Worm (Caenorhabditis elegans) whole organism, L1 larva: ENCODE measurements around the gene pck-1.

Experiments used
- C04F5.9 ChIP-seq: sonication (generic microtip); optimal IDR thresholded peaks from 2 replicates; lab custom pipeline; 2016; ENCODE audit warnings: missing genetic modification characterization, missing compliant biosample characterization
- C34B4.2 ChIP-seq: sonication (generic microtip); optimal IDR thresholded peaks from 2 replicates; lab custom pipeline; 2017; ENCODE audit warnings: mild to moderate bottlenecking, missing genetic modification characterization, missing compliant biosample characterization
- F16B12.6 ChIP-seq: fragments of 150-350 bp; optimal IDR thresholded peaks from 2 replicates; lab custom pipeline; 2014; ENCODE audit warnings: missing biosample characterization, missing genetic modification characterization
- Y116A8C.19 ChIP-seq: sonication (generic microtip); optimal IDR thresholded peaks from 2 replicates; lab custom pipeline; 2016; ENCODE audit warnings: missing compliant biosample characterization, missing genetic modification characterization, borderline replicate concordance
- aha-1 ChIP-seq: fragments of 150-350 bp; optimal IDR thresholded peaks from 2 replicates; lab custom pipeline; 2014; ENCODE audit warnings: missing biosample characterization, missing genetic modification characterization
- aly-2 ChIP-seq: fragments of 150-350 bp; optimal IDR thresholded peaks from 2 replicates; lab custom pipeline; 2014; ENCODE audit warnings: missing biosample characterization, missing genetic modification characterization
- ceh-63 ChIP-seq: fragments of 200-800 bp; sonication (Bioruptor generic); optimal IDR thresholded peaks from 2 replicates; lab custom pipeline; 2018; ENCODE audit warnings: mild to moderate bottlenecking, missing genetic modification characterization, missing compliant biosample characterization
- ceh-8 ChIP-seq: fragments of 200-800 bp; sonication (Bioruptor generic); optimal IDR thresholded peaks from 2 replicates; lab custom pipeline; 2018; ENCODE audit warnings: mild to moderate bottlenecking, missing genetic modification characterization, moderate library complexity, missing compliant biosample characterization
- ces-1 ChIP-seq: fragments of 150-350 bp; optimal IDR thresholded peaks from 2 replicates; lab custom pipeline; 2014; ENCODE audit warnings: missing biosample characterization, missing genetic modification reagents, missing genetic modification characterization
- dsc-1 ChIP-seq: sonication (generic microtip); optimal IDR thresholded peaks from 2 replicates; lab custom pipeline; 2016; ENCODE audit warnings: mild to moderate bottlenecking, missing genetic modification characterization, missing compliant biosample characterization
- efl-3 ChIP-seq: fragments of 200-800 bp; sonication (Bioruptor generic); optimal IDR thresholded peaks from 2 replicates; lab custom pipeline; 2018; ENCODE audit warnings: mild to moderate bottlenecking, missing genetic modification characterization, missing compliant biosample characterization
- egl-13 ChIP-seq: sonication (generic microtip); optimal IDR thresholded peaks from 2 replicates; lab custom pipeline; 2016; ENCODE audit warnings: missing genotype, missing genetic modification reagents, missing genetic modification characterization, missing compliant biosample characterization
- egl-27 ChIP-seq, 2 experiments: fragments of 150-350 bp in 1 of 2; sonication (generic microtip); optimal IDR thresholded peaks; 3 replicates each; lab custom pipeline; 2017 to 2018; ENCODE audit warnings: missing biosample characterization in 2 of 2, missing genetic modification characterization in 2 of 2, missing genetic modification reagents in 2 of 2
- fkh-10 ChIP-seq: sonication (generic microtip); optimal IDR thresholded peaks from 2 replicates; lab custom pipeline; 2017; ENCODE audit warnings: missing biosample characterization, missing genetic modification reagents, missing genetic modification characterization
- fkh-8 ChIP-seq: sonication (generic microtip); optimal IDR thresholded peaks from 2 replicates; lab custom pipeline; 2016; ENCODE audit warnings: mild to moderate bottlenecking, missing genetic modification characterization, missing compliant biosample characterization
- hlh-17 ChIP-seq: fragments of 200-800 bp; sonication (Bioruptor generic); optimal IDR thresholded peaks from 2 replicates; lab custom pipeline; 2018; ENCODE audit warnings: missing genetic modification characterization, mild to moderate bottlenecking, missing compliant biosample characterization, moderate library complexity, borderline replicate concordance
- hpl-2 ChIP-seq: fragments of 150-350 bp; optimal IDR thresholded peaks from 2 replicates; lab custom pipeline; 2014; ENCODE audit warnings: missing biosample characterization, missing genetic modification reagents, missing genetic modification characterization
- jun-1 ChIP-seq: fragments of 150-350 bp; optimal IDR thresholded peaks from 2 replicates; lab custom pipeline; 2014; ENCODE audit warnings: missing biosample characterization, missing genetic modification reagents, missing genetic modification characterization
- lin-13 ChIP-seq: fragments of 150-350 bp; optimal IDR thresholded peaks from 2 replicates; lab custom pipeline; 2014; ENCODE audit warnings: missing biosample characterization, missing genetic modification reagents, missing genetic modification characterization
- lin-14 ChIP-seq: fragments of 200-800 bp; sonication (Bioruptor generic); optimal IDR thresholded peaks from 2 replicates; lab custom pipeline; 2018; ENCODE audit warnings: mild to moderate bottlenecking, missing genetic modification characterization, moderate library complexity, missing compliant biosample characterization
- lin-35 ChIP-seq, 2 experiments: fragments of 150-350 bp; optimal IDR thresholded peaks; 2 replicates each; lab custom pipeline; 2014; ENCODE audit warnings: missing biosample characterization in 2 of 2, missing genetic modification characterization in 2 of 2, missing genetic modification reagents in 2 of 2
- lin-39 ChIP-seq: fragments of 150-350 bp; optimal IDR thresholded peaks from 2 replicates; lab custom pipeline; 2014; ENCODE audit warnings: missing biosample characterization, missing genetic modification reagents, missing genetic modification characterization
- lir-3 ChIP-seq: sonication (generic microtip); optimal IDR thresholded peaks from 2 replicates; lab custom pipeline; 2016; ENCODE audit warnings: mild to moderate bottlenecking, missing genetic modification characterization, moderate library complexity, missing compliant biosample characterization; ENCODE audit not compliant: poor library complexity
- lsy-2 ChIP-seq, 2 experiments: fragments of 150-350 bp; optimal IDR thresholded peaks; 2 replicates each; lab custom pipeline; 2014; ENCODE audit warnings: missing biosample characterization in 2 of 2, missing genetic modification characterization in 2 of 2
- mab-9 ChIP-seq: fragments of 200-800 bp; sonication (Bioruptor generic); IDR thresholded peaks from 2 replicates; pipeline ENCODE4 v1.3.6; 2022; ENCODE audit warnings: missing genetic modification reagents, missing genetic modification characterization, missing compliant biosample characterization
- mef-2 ChIP-seq: fragments of 150-350 bp; optimal IDR thresholded peaks from 2 replicates; lab custom pipeline; 2014; ENCODE audit warnings: missing biosample characterization, missing genetic modification characterization
- mep-1 ChIP-seq: fragments of 150-350 bp; optimal IDR thresholded peaks from 2 replicates; lab custom pipeline; 2014; ENCODE audit warnings: missing biosample characterization, missing genetic modification characterization
- nhr-12 ChIP-seq: sonication (generic microtip); optimal IDR thresholded peaks from 2 replicates; lab custom pipeline; 2017; ENCODE audit warnings: missing biosample characterization, missing genetic modification characterization
- nhr-19 ChIP-seq: fragments of 200-800 bp; sonication (Bioruptor generic); conservative IDR thresholded peaks from 2 replicates; pipeline ENCODE4 v1.3.6; 2022; ENCODE audit warnings: missing genetic modification characterization, missing compliant biosample characterization
- nhr-20 ChIP-seq: sonication (generic microtip); optimal IDR thresholded peaks from 2 replicates; lab custom pipeline; 2016; ENCODE audit warnings: mild to moderate bottlenecking, missing genetic modification characterization, missing compliant biosample characterization
- nhr-237 ChIP-seq: fragments of 150-350 bp; optimal IDR thresholded peaks from 2 replicates; lab custom pipeline; 2014; ENCODE audit warnings: missing biosample characterization, missing genetic modification characterization
- nhr-28 ChIP-seq: fragments of 150-350 bp; optimal IDR thresholded peaks from 2 replicates; lab custom pipeline; 2014; ENCODE audit warnings: missing biosample characterization, missing genetic modification characterization
- nhr-71 ChIP-seq: sonication (generic microtip); optimal IDR thresholded peaks from 2 replicates; lab custom pipeline; 2016; ENCODE audit warnings: mild to moderate bottlenecking, missing genetic modification characterization, moderate library complexity, missing compliant biosample characterization
- nhr-76 ChIP-seq: sonication (generic microtip); optimal IDR thresholded peaks from 2 replicates; lab custom pipeline; 2017; ENCODE audit warnings: missing biosample characterization, missing genetic modification characterization
- nhr-77 ChIP-seq: fragments of 150-350 bp; optimal IDR thresholded peaks from 2 replicates; lab custom pipeline; 2014; ENCODE audit warnings: missing biosample characterization, missing genetic modification characterization
- pax-3 ChIP-seq: fragments of 200-800 bp; sonication (Bioruptor generic); optimal IDR thresholded peaks from 2 replicates; lab custom pipeline; 2018; ENCODE audit warnings: mild to moderate bottlenecking, missing genetic modification characterization, moderate library complexity, missing compliant biosample characterization
- skn-1 ChIP-seq: fragments of 150-350 bp; optimal IDR thresholded peaks from 2 replicates; lab custom pipeline; 2014; ENCODE audit warnings: missing biosample characterization, missing genetic modification characterization
- snpc-4 ChIP-seq: fragments of 150-350 bp; optimal IDR thresholded peaks from 2 replicates; lab custom pipeline; 2014; ENCODE audit warnings: missing biosample characterization, missing genetic modification characterization
- sox-4 ChIP-seq: sonication (generic microtip); optimal IDR thresholded peaks from 2 replicates; lab custom pipeline; 2016; ENCODE audit warnings: missing genetic modification characterization, missing compliant biosample characterization
- sup-37 ChIP-seq: fragments of 200-800 bp; sonication (Bioruptor generic); optimal IDR thresholded peaks from 2 replicates; lab custom pipeline; 2018; ENCODE audit warnings: mild to moderate bottlenecking, missing genetic modification characterization, missing compliant biosample characterization
- swsn-7 ChIP-seq: sonication (generic microtip); optimal IDR thresholded peaks from 2 replicates; lab custom pipeline; 2016; ENCODE audit warnings: missing genetic modification characterization, missing compliant biosample characterization
- unc-30 ChIP-seq: sonication (generic microtip); optimal IDR thresholded peaks from 2 replicates; lab custom pipeline; 2017; ENCODE audit warnings: missing biosample characterization, missing genetic modification characterization
- unc-86 ChIP-seq: sonication (generic microtip); optimal IDR thresholded peaks from 2 replicates; lab custom pipeline; 2016; ENCODE audit warnings: missing genetic modification characterization, missing compliant biosample characterization
- unc-98 ChIP-seq: fragments of 200-800 bp; sonication (Bioruptor generic); IDR thresholded peaks from 2 replicates; pipeline ENCODE4 v1.3.6; 2022; ENCODE audit warnings: missing genetic modification characterization, missing compliant biosample characterization
- xbp-1 ChIP-seq: sonication (generic microtip); optimal IDR thresholded peaks from 2 replicates; lab custom pipeline; 2016; ENCODE audit warnings: missing genetic modification characterization, missing compliant biosample characterization
- ztf-11 ChIP-seq, 2 experiments: sonication (generic microtip); optimal IDR thresholded peaks; 2 replicates each; lab custom pipeline; 2016 to 2017; ENCODE audit warnings: missing genetic modification characterization in 2 of 2, missing biosample characterization in 1 of 2, missing compliant biosample characterization in 1 of 2
- ztf-4 ChIP-seq: fragments of 150-350 bp; optimal IDR thresholded peaks from 2 replicates; lab custom pipeline; 2014; ENCODE audit warnings: missing biosample characterization, missing genetic modification characterization

The pck-1 gene

DNA sequence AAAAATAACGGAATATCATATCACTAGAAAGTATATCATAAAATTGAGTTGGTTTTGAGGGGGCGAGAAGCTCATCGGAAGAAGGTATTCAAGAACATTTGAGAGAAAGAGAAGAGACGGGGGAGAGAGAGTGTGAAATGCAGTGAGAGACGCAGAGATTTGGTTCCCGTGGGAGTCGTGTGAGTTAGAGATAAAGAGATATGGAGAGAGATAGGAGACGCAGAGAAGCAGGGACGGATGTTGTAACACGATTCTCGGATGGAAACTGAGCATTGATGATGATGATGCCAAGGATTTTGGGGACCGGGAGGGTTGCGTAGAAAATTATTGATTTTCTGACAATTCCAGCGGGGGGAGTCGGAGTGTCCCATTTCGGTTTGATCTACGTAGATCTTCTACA is 30.1 kb upstream of the pck-1 start (continued):
- peak; percentile 64 for TF ChIP-seq lin-14 (GFP tag; lab: Kevin White, UChicago)
- TF ChIP-seq ces-1 (GFP tag; lab: Kevin White, UChicago), result no peak
- no peak for TF ChIP-seq ceh-63 (GFP tag; lab: Kevin White, UChicago)
- TF ChIP-seq nhr-76, result no peak
- no peak for TF ChIP-seq hpl-2 (GFP tag; lab: Kevin White, UChicago)
- TF ChIP-seq snpc-4, result no peak
- TF ChIP-seq nhr-71 (tag; lab: Kevin White, UChicago), result peak; percentile 81
- no peak for TF ChIP-seq nhr-237 (tag; lab: Kevin White, UChicago)
- no peak for TF ChIP-seq C34B4.2
- peak; percentile 19 to 30 for TF ChIP-seq lin-35 (GFP tag; optimal IDR thresholded peaks at IDR 0.05; lab: Kevin White, UChicago)
- TF ChIP-seq dsc-1 (tag; lab: Kevin White, UChicago), result peak; percentile 72
- no peak for TF ChIP-seq sox-4 (tag; lab: Kevin White, UChicago)
- TF ChIP-seq nhr-19 (GFP tag; lab: Robert Waterston, UW), result peak; percentile 62
- peak; percentile 4 for TF ChIP-seq xbp-1 (tag; lab: Kevin White, UChicago)
- no peak for TF ChIP-seq egl-13
- TF ChIP-seq lin-13, result peak; percentile 14
- no peak for TF ChIP-seq skn-1 (tag; lab: Kevin White, UChicago)
- no peak for TF ChIP-seq C04F5.9 (tag; lab: Kevin White, UChicago)
- TF ChIP-seq lin-39, result peak; percentile 48
- peak; percentile 48 to 49 for TF ChIP-seq lsy-2 (tag; optimal IDR thresholded peaks at IDR 0.05; lab: Kevin White, UChicago)
- TF ChIP-seq efl-3 (GFP tag; lab: Kevin White, UChicago), result no peak
- no peak for TF ChIP-seq fkh-8 (tag; lab: Kevin White, UChicago)
- no peak for TF ChIP-seq lir-3 (tag; lab: Kevin White, UChicago)
- TF ChIP-seq hlh-17, result no peak
- peak; percentile 11 for TF ChIP-seq mep-1 (tag; lab: Kevin White, UChicago)
- TF ChIP-seq Y116A8C.19 (tag; lab: Kevin White, UChicago), result no peak
- TF ChIP-seq ceh-8 (GFP tag; lab: Kevin White, UChicago), result no peak
- TF ChIP-seq unc-98 (GFP tag; lab: Robert Waterston, UW), result no peak
- TF ChIP-seq pax-3 (tag; lab: Kevin White, UChicago), result no peak
- TF ChIP-seq mef-2 (tag; lab: Kevin White, UChicago), result no peak
- TF ChIP-seq fkh-10 (GFP tag; lab: Kevin White, UChicago), result no peak
- TF ChIP-seq nhr-12, result no peak
- no peak for TF ChIP-seq unc-86 (tag; lab: Kevin White, UChicago)
- no peak for TF ChIP-seq aly-2 (tag; lab: Kevin White, UChicago)
- no peak for TF ChIP-seq mab-9
- no peak for TF ChIP-seq ztf-11 (tag; optimal IDR thresholded peaks at IDR 0.05; lab: Kevin White, UChicago)
- TF ChIP-seq unc-30 (tag; lab: Kevin White, UChicago), result no peak
- TF ChIP-seq nhr-28 (tag; lab: Kevin White, UChicago), result no peak
- no peak for TF ChIP-seq nhr-77 (tag; lab: Kevin White, UChicago)
- TF ChIP-seq sup-37 (GFP tag; lab: Kevin White, UChicago), result no peak
- no peak for TF ChIP-seq egl-27 (tag; optimal IDR thresholded peaks at IDR 0.05; lab: Kevin White, UChicago)
- TF ChIP-seq aha-1 (tag; lab: Kevin White, UChicago), result no peak
- TF ChIP-seq jun-1 (tag; lab: Kevin White, UChicago), result no peak
- TF ChIP-seq F16B12.6 (tag; lab: Kevin White, UChicago), result no peak
- peak; percentile 50 for TF ChIP-seq swsn-7 (tag; lab: Kevin White, UChicago)
- peak; percentile 7 for TF ChIP-seq nhr-20 (tag; lab: Kevin White, UChicago)
- no peak for TF ChIP-seq ztf-4 (tag; lab: Kevin White, UChicago)
